Fruit fly (Drosophila melanogaster): ENCODE data around the gene PpD6.

The PpD6 gene

dm6 chr2L:3109372-3109771 is at the start of gene PpD6:
PpD6 (plus strand) TSS chr2L:3109672.
- TF ChIP-seq brk (GFP tag; optimal IDR thresholded peaks at IDR 0.05) (no peak), dmrt93B (GFP tag; optimal IDR thresholded peaks at IDR 0.05) (no peak), HLH106 (tag; optimal IDR thresholded peaks at IDR 0.05) (no peak), Sp1 (GFP tag; optimal IDR thresholded peaks at IDR 0.05) (no peak), woc (GFP tag; optimal IDR thresholded peaks at IDR 0.05) (no peak), br (GFP tag; optimal IDR thresholded peaks at IDR 0.05) (no peak), OdsH (GFP tag; optimal IDR thresholded peaks at IDR 0.05) (no peak), Myc (optimal IDR thresholded peaks at IDR 0.05) (no peak), pan (optimal IDR thresholded peaks at IDR 0.05) (no peak), Rel (GFP tag; optimal IDR thresholded peaks at IDR 0.05) (no peak), Rel (tag; optimal IDR thresholded peaks at IDR 0.05) (no peak), sage (GFP tag; optimal IDR thresholded peaks at IDR 0.05) (no peak), Dif (GFP tag; optimal IDR thresholded peaks at IDR 0.05; ENCODE audit: partially characterized antibody) (no peak), psq (GFP tag; optimal IDR thresholded peaks at IDR 0.05) (no peak), Dfd (GFP tag; optimal IDR thresholded peaks at IDR 0.05) (no peak), jim (GFP tag; optimal IDR thresholded peaks at IDR 0.05) (no peak), dl (GFP tag; optimal IDR thresholded peaks at IDR 0.05; ENCODE audit: insufficient read depth in 1 of 2, partially characterized antibody in 2 of 2) (no peak), foxo (GFP tag; optimal IDR thresholded peaks at IDR 0.05) (no peak), Hnf4 (GFP tag; optimal IDR thresholded peaks at IDR 0.05) (no peak), ey (GFP tag; optimal IDR thresholded peaks at IDR 0.05) (no peak)

- TF ChIP-seq rgr (GFP tag; optimal IDR thresholded peaks at IDR 0.05) (no peak), sv (GFP tag; optimal IDR thresholded peaks at IDR 0.05) (no peak), pan (optimal IDR thresholded peaks at IDR 0.05) (no peak), Sp1 (GFP tag; optimal IDR thresholded peaks at IDR 0.05) (no peak), N (GFP tag; optimal IDR thresholded peaks at IDR 0.05) (no peak), Dfd (GFP tag; optimal IDR thresholded peaks at IDR 0.05) (no peak), fru (GFP tag; optimal IDR thresholded peaks at IDR 0.05) (no peak), Myc (optimal IDR thresholded peaks at IDR 0.05) (no peak), CG9705 (GFP tag; optimal IDR thresholded peaks at IDR 0.05) (no peak), h (GFP tag; optimal IDR thresholded peaks at IDR 0.05) (no peak), GATAd (GFP tag; optimal IDR thresholded peaks at IDR 0.05) (no peak), Hr83 (GFP tag; optimal IDR thresholded peaks at IDR 0.05; ENCODE audit: poor library complexity, severe bottlenecking) (no peak), Hnf4 (GFP tag; optimal IDR thresholded peaks at IDR 0.05) (no peak), woc (GFP tag; optimal IDR thresholded peaks at IDR 0.05) (no peak), Abd-B (GFP tag; optimal IDR thresholded peaks at IDR 0.05) (no peak), lola (GFP tag; optimal IDR thresholded peaks at IDR 0.05) (no peak), HLH106 (tag; optimal IDR thresholded peaks at IDR 0.05) (no peak)
These were observed 30.7 kb upstream of the PpD6 start for dm6 chr2L:3078741-3079140.

- no peak for TF ChIP-seq Hr83 (GFP tag; optimal IDR thresholded peaks at IDR 0.05; ENCODE audit: poor library complexity, severe bottlenecking)
- TF ChIP-seq Mio (GFP tag; optimal IDR thresholded peaks at IDR 0.05): no peak
- no peak for TF ChIP-seq GATAd (GFP tag; optimal IDR thresholded peaks at IDR 0.05)
- no peak for TF ChIP-seq OdsH (GFP tag; optimal IDR thresholded peaks at IDR 0.05)
- TF ChIP-seq fru (GFP tag; optimal IDR thresholded peaks at IDR 0.05): no peak
- no peak for TF ChIP-seq HLH106 (tag; optimal IDR thresholded peaks at IDR 0.05)
- no peak for TF ChIP-seq jim (GFP tag; optimal IDR thresholded peaks at IDR 0.05)
- TF ChIP-seq usp (GFP tag; optimal IDR thresholded peaks at IDR 0.05): no peak
- TF ChIP-seq pan (optimal IDR thresholded peaks at IDR 0.05): no peak
- TF ChIP-seq br (GFP tag; optimal IDR thresholded peaks at IDR 0.05): no peak
- TF ChIP-seq brk (GFP tag; optimal IDR thresholded peaks at IDR 0.05): no peak
- no peak for TF ChIP-seq ey (GFP tag; optimal IDR thresholded peaks at IDR 0.05)
- TF ChIP-seq CG32264 (GFP tag; optimal IDR thresholded peaks at IDR 0.05): no peak
- TF ChIP-seq Hnf4 (GFP tag; optimal IDR thresholded peaks at IDR 0.05): no peak
- TF ChIP-seq foxo (GFP tag; optimal IDR thresholded peaks at IDR 0.05): no peak
- no peak for TF ChIP-seq Myc (optimal IDR thresholded peaks at IDR 0.05)
- TF ChIP-seq sage (GFP tag; optimal IDR thresholded peaks at IDR 0.05): no peak
- TF ChIP-seq dsf (GFP tag; optimal IDR thresholded peaks at IDR 0.05; ENCODE audit: borderline replicate concordance): no peak
These were observed 26.6 kb upstream of the PpD6 start for dm6 chr2L:3082895-3083294.

dm6 chr2L:3083510-3083909 is 26.0 kb upstream of the PpD6 start:
- no peak for TF ChIP-seq psq (GFP tag; optimal IDR thresholded peaks at IDR 0.05)
- no peak for TF ChIP-seq sv (GFP tag; optimal IDR thresholded peaks at IDR 0.05)
- TF ChIP-seq Hnf4 (GFP tag; optimal IDR thresholded peaks at IDR 0.05): no peak
- TF ChIP-seq CG9705 (GFP tag; optimal IDR thresholded peaks at IDR 0.05): no peak
- no peak for TF ChIP-seq Dif (GFP tag; optimal IDR thresholded peaks at IDR 0.05; ENCODE audit: partially characterized antibody)
- TF ChIP-seq br (GFP tag; optimal IDR thresholded peaks at IDR 0.05): no peak
- TF ChIP-seq woc (GFP tag; optimal IDR thresholded peaks at IDR 0.05): no peak
- no peak for TF ChIP-seq tai (GFP tag; optimal IDR thresholded peaks at IDR 0.05)
- TF ChIP-seq pan (optimal IDR thresholded peaks at IDR 0.05): no peak
- no peak for TF ChIP-seq brk (GFP tag; optimal IDR thresholded peaks at IDR 0.05)
- TF ChIP-seq usp (GFP tag; optimal IDR thresholded peaks at IDR 0.05): no peak

Measured in whole organism, wandering third instar larva.